Fruit fly (Drosophila melanogaster): ENCODE measurements around the gene CG14717.

DNA sequence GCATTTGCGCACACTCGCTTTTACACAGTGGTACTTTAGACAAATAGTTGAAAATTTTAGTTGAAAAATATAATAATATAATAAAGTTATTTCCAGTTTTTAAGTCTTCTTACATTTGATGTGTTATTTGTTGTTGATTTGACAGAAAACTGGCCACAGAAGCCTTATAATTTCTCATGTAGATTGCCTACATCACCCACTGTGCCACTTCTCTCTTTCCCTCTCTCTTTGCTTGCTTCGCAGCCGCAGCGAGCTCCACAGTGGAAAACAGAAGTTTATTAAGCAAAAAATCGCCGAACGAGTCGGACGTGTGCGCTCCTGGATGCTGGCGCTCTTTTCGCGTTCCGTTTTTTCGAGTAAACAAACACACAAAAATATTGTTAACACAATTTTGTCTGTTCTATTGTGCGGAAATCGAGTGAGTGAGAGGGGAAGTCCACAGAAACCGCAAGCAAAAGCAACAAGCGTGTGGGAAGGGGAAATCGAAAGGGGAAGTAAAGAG lies 40.4 kb upstream of the CG14717 start, which contains the start of gene CG42327:
- TF ChIP-seq CTCF (optimal IDR thresholded peaks at IDR 0.05): no peak
- TF ChIP-seq CG8478 (optimal IDR thresholded peaks at IDR 0.05): no peak
